Worm (Caenorhabditis elegans) whole organism, early embryonic: ENCODE results near the gene F14E5.2.
"Not testable (repeated sequence)": the region's sequence is repeated elsewhere in the genome, so short reads cannot be mapped to it uniquely, and the experiment has no call there.

Source experiments
- B0310.2 ChIP-seq: sonication (generic microtip); optimal IDR thresholded peaks from 2 replicates; lab custom pipeline; 2016; ENCODE audit warnings: mild to moderate bottlenecking, missing genetic modification characterization, missing compliant biosample characterization
- ama-1 ChIP-seq: fragments of 150-350 bp; optimal IDR thresholded peaks from 2 replicates; lab custom pipeline; 2014
- ceh-36 ChIP-seq: sonication (generic microtip); optimal IDR thresholded peaks from 2 replicates; lab custom pipeline; 2016; ENCODE audit warnings: missing genetic modification characterization, inconsistent platforms, missing compliant biosample characterization
- hmbx-1 ChIP-seq: sonication (generic microtip); optimal IDR thresholded peaks from 2 replicates; lab custom pipeline; 2016; ENCODE audit warnings: mild to moderate bottlenecking, missing genetic modification characterization, missing compliant biosample characterization
- hnd-1 ChIP-seq: sonication (generic microtip); optimal IDR thresholded peaks from 2 replicates; lab custom pipeline; 2016; ENCODE audit warnings: missing genetic modification characterization, missing compliant biosample characterization
- tbx-37 ChIP-seq: fragments of 200-800 bp; sonication (Bioruptor generic); conservative IDR thresholded peaks from 2 replicates; pipeline ENCODE4 v1.3.6; 2022; ENCODE audit warnings: missing genetic modification reagents, missing genetic modification characterization, missing compliant biosample characterization

- TF ChIP-seq tbx-37; hmbx-1 (tag; lab: Kevin White, UChicago); B0310.2 (tag; lab: Kevin White, UChicago); ceh-36 (tag; lab: Kevin White, UChicago); hnd-1; ama-1 (lab: Kevin White, UChicago): not testable (repeated sequence)
Observed at ce11 chrII:8419798-8420197, 8.9 kb downstream of the F14E5.2 start, which contains the start of gene F14E5.8.
